Comparison of ENCODE assay signal across 2 fruit fly cellular contexts in the genomic region with DNA sequence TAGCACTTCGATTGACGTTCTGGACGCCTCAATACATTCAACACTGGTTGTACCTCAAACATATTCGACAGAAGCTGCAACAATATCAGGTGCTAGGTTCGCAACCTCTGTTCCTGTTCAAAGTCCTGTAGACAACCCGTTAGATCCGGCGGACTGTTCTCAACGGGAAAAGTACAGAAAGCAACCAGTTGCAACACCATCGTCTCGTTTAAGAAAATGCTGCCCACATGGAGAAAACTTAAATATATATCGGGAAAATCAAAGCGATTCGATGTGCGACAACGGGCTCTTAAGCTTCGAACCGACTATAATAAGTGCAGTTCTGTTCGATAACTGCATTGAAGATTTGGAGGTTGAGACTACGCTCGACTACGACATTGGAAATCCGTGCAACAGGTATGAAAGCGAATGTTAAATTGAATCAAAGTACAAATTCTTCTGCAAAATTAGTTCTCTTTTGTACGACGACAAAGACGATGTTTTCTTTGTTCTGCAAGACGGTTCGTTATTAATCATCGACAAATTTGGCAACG.
TF ChIP-seq lines count a peak whose summit lies in the region.

No protein-coding gene starts in this region.

- TF ChIP-seq CTCF in whole organism, embryonic (GFP tag; optimal IDR thresholded peaks at IDR 0.05; lab: Kevin White, UChicago), result no peak

TF ChIP-seq in whole organism, adult, 20 proteins besides CTCF, POLR2A, EP300 and RAD21:
- TF ChIP-seq CG12768 (GFP tag; optimal IDR thresholded peaks at IDR 0.05; lab: Kevin White, UChicago) (peak; percentile 30), CG7101 (tag; optimal IDR thresholded peaks at IDR 0.05; lab: Kevin White, UChicago) (no peak)

TF ChIP-seq in whole organism, embryonic, 481 proteins besides CTCF, POLR2A, EP300 and RAD21:
- no peak for TF ChIP-seq CG17829 (tag; optimal IDR thresholded peaks at IDR 0.05; lab: Kevin White, UChicago)
- TF ChIP-seq pita (GFP tag; optimal IDR thresholded peaks at IDR 0.05; lab: Kevin White, UChicago), result peak; percentile 12
- 0 out of 2 replicates have a peak, but pooled peaks have one; percentile 40 for TF ChIP-seq bbx (GFP tag; IDR thresholded peaks at IDR 0.05; lab: Robert Waterston, UW; ENCODE audit: partially characterized antibody)
- peak; percentile 97 for TF ChIP-seq CG5180 (GFP tag; optimal IDR thresholded peaks at IDR 0.05; lab: Kevin White, UChicago)
- peak; percentile 20 for TF ChIP-seq Med (GFP tag; lab: Kevin White, UChicago)
- no peak for TF ChIP-seq sens (GFP tag; lab: Kevin White, UChicago)
- TF ChIP-seq CG4617 (GFP tag; optimal IDR thresholded peaks at IDR 0.05; lab: Kevin White, UChicago; ENCODE audit: borderline replicate concordance), result peak; percentile 6
- no peak for TF ChIP-seq fru (optimal IDR thresholded peaks at IDR 0.05; lab: Kevin White, UChicago)
- TF ChIP-seq gfzf (GFP tag; optimal IDR thresholded peaks at IDR 0.05; lab: Kevin White, UChicago), result peak; percentile 23
